Fruit fly (Drosophila melanogaster): ENCODE measurements around the gene Proc.

- TF ChIP-seq CG8478 (optimal IDR thresholded peaks at IDR 0.05) (no peak), EcR (GFP tag; optimal IDR thresholded peaks at IDR 0.05) (no peak), Dll (optimal IDR thresholded peaks at IDR 0.05) (no peak), psq (optimal IDR thresholded peaks at IDR 0.05) (no peak)
Observed at dm6 chr2L:7871821-7872524, 741 bp upstream of the Proc start.

Measured in whole organism.